Worm (Caenorhabditis elegans) whole organism, L4 larva: ENCODE measurements around the gene idpp-9.
A peak's percentile ranks its signal among the peaks of the same experiment; 100 is the strongest.

ENCODE experiments used
- F10B5.3 ChIP-seq: sonication (generic microtip); optimal IDR thresholded peaks from 2 replicates; lab custom pipeline; 2016; ENCODE audit warnings: mild to moderate bottlenecking, missing genetic modification characterization, missing compliant biosample characterization
- F26F4.8 ChIP-seq: fragments of 200-800 bp; sonication (Bioruptor generic); conservative IDR thresholded peaks from 2 replicates; pipeline ENCODE4 v1.3.6; 2022; ENCODE audit warnings: missing genetic modification characterization, missing compliant biosample characterization
- F49E8.2 ChIP-seq: sonication (generic microtip); optimal IDR thresholded peaks from 2 replicates; lab custom pipeline; 2016; ENCODE audit warnings: missing compliant biosample characterization, mild to moderate bottlenecking, missing genetic modification characterization, borderline replicate concordance
- Y5F2A.4 ChIP-seq: fragments of 200-800 bp; sonication (Bioruptor generic); optimal IDR thresholded peaks from 2 replicates; lab custom pipeline; 2018; ENCODE audit warnings: mild to moderate bottlenecking, missing genetic modification characterization, missing compliant biosample characterization
- Y75B8A.6 ChIP-seq: fragments of 200-800 bp; sonication (Bioruptor generic); IDR thresholded peaks from 2 replicates; pipeline ENCODE4 v1.3.6; 2022; ENCODE audit warnings: missing genetic modification reagents, missing genetic modification characterization, missing compliant biosample characterization
- ZK546.5 ChIP-seq, 2 experiments: sonication (generic microtip); optimal IDR thresholded peaks; 2 replicates each; lab custom pipeline; 2017; ENCODE audit warnings: missing biosample characterization in 2 of 2, missing genetic modification characterization in 2 of 2
- aha-1 ChIP-seq: fragments of 150-350 bp; peaks from one replicate; lab custom pipeline; 2014; ENCODE audit warnings: missing biosample characterization, missing genetic modification characterization
- ama-1 ChIP-seq: fragments of 150-350 bp; optimal IDR thresholded peaks from 2 replicates; lab custom pipeline; 2014; ENCODE audit warnings: inconsistent platforms, mixed read lengths
- ceh-44 ChIP-seq: fragments of 200-800 bp; sonication (Bioruptor generic); IDR thresholded peaks from 2 replicates; pipeline ENCODE4 v1.3.6; 2022; ENCODE audit warnings: missing genetic modification reagents, missing genetic modification characterization, missing compliant biosample characterization
- ces-1 ChIP-seq: fragments of 150-350 bp; sonication (generic microtip); optimal IDR thresholded peaks from 4 replicates; lab custom pipeline; 2014; ENCODE audit warnings: missing biosample characterization, missing genetic modification reagents, missing genetic modification characterization
- daf-8 ChIP-seq: fragments of 200-800 bp; sonication (Bioruptor generic); IDR thresholded peaks from 2 replicates; pipeline ENCODE4 v1.3.6; 2022; ENCODE audit warnings: missing genetic modification characterization, missing compliant biosample characterization
- dpl-1 ChIP-seq: fragments of 150-350 bp; optimal IDR thresholded peaks from 2 replicates; lab custom pipeline; 2014; ENCODE audit warnings: missing biosample characterization, missing genetic modification reagents, missing genetic modification characterization
- hif-1 ChIP-seq, 2 experiments: sonication (generic microtip); optimal IDR thresholded peaks; 2 replicates each; lab custom pipeline; 2016 to 2017; ENCODE audit warnings: missing compliant biosample characterization in 2 of 2, missing genetic modification characterization in 2 of 2, missing genetic modification reagents in 2 of 2, missing genotype in 2 of 2, mild to moderate bottlenecking in 1 of 2
- hmg-1.1 ChIP-seq: fragments of 200-800 bp; sonication (Bioruptor generic); IDR thresholded peaks from 2 replicates; pipeline ENCODE4 v1.3.6; 2022; ENCODE audit warnings: missing genetic modification reagents, missing genetic modification characterization, missing compliant biosample characterization
- lin-13 ChIP-seq: fragments of 150-350 bp; optimal IDR thresholded peaks from 2 replicates; lab custom pipeline; 2014; ENCODE audit warnings: missing biosample characterization, missing genetic modification reagents, missing genetic modification characterization
- lin-38 ChIP-seq: fragments of 200-800 bp; sonication (Bioruptor generic); IDR thresholded peaks from 2 replicates; pipeline ENCODE4 v1.3.6; 2022; ENCODE audit warnings: missing genetic modification reagents, missing genetic modification characterization, missing compliant biosample characterization
- madf-9 ChIP-seq: fragments of 200-800 bp; sonication (Bioruptor generic); conservative IDR thresholded peaks from 2 replicates; pipeline ENCODE4 v1.3.6; 2022; ENCODE audit warnings: missing genetic modification reagents, missing genetic modification characterization, missing compliant biosample characterization
- mdl-1 ChIP-seq, 2 experiments: fragments of 150-350 bp in 1 of 2; sonication (generic microtip) in 1 of 2; optimal IDR thresholded peaks; 2 replicates each; lab custom pipeline; 2014 to 2017; ENCODE audit warnings: missing biosample characterization in 2 of 2, missing genetic modification characterization in 2 of 2
- mxl-2 ChIP-seq: fragments of 200-800 bp; sonication (Bioruptor generic); conservative IDR thresholded peaks from 2 replicates; pipeline ENCODE4 v1.3.6; 2022; ENCODE audit warnings: missing genetic modification reagents, missing genetic modification characterization, missing compliant biosample characterization
- mxl-3 ChIP-seq: fragments of 200-800 bp; sonication (Bioruptor generic); optimal IDR thresholded peaks from 2 replicates; lab custom pipeline; 2018; ENCODE audit warnings: mild to moderate bottlenecking, missing genetic modification characterization, missing compliant biosample characterization
- nhr-111 ChIP-seq: fragments of 200-800 bp; sonication (Bioruptor generic); optimal IDR thresholded peaks from 2 replicates; lab custom pipeline; 2018; ENCODE audit warnings: mild to moderate bottlenecking, missing genetic modification characterization, missing compliant biosample characterization
- nhr-28 ChIP-seq: fragments of 150-350 bp; optimal IDR thresholded peaks from 2 replicates; lab custom pipeline; 2014; ENCODE audit warnings: missing biosample characterization, missing genetic modification characterization
- nhr-41 ChIP-seq: fragments of 200-800 bp; sonication (Bioruptor generic); IDR thresholded peaks from 2 replicates; pipeline ENCODE4 v1.3.6; 2022; ENCODE audit warnings: missing genetic modification reagents, missing genetic modification characterization, missing compliant biosample characterization
- nhr-42 ChIP-seq: fragments of 200-800 bp; sonication (Bioruptor generic); IDR thresholded peaks from 2 replicates; pipeline ENCODE4 v1.3.6; 2022; ENCODE audit warnings: missing genetic modification characterization, missing compliant biosample characterization
- pqm-1 ChIP-seq: sonication (generic microtip); optimal IDR thresholded peaks from 2 replicates; lab custom pipeline; 2017; ENCODE audit warnings: missing biosample characterization, missing genetic modification characterization
- rbr-2 ChIP-seq: sonication (generic microtip); optimal IDR thresholded peaks from 2 replicates; lab custom pipeline; 2016; ENCODE audit warnings: missing genotype, missing genetic modification characterization, missing compliant biosample characterization
- set-16 ChIP-seq: fragments of 200-800 bp; sonication (Bioruptor generic); IDR thresholded peaks from 2 replicates; pipeline ENCODE4 v1.3.6; 2022; ENCODE audit warnings: missing genetic modification reagents, missing genetic modification characterization, missing compliant biosample characterization
- unc-39 ChIP-seq: sonication (generic microtip); optimal IDR thresholded peaks from 2 replicates; lab custom pipeline; 2017; ENCODE audit warnings: missing biosample characterization, missing genetic modification characterization
- unc-62 ChIP-seq, 3 experiments: fragments of 150-350 bp in 1 of 3; sonication (generic microtip); optimal IDR thresholded peaks in 2 of 3; peaks in 1 of 3; 1 replicate in 1 of 3; 2 replicates in 2 of 3; lab custom pipeline; 2014 to 2017; ENCODE audit warnings: missing biosample characterization in 3 of 3, missing genetic modification characterization in 3 of 3, missing genetic modification reagents in 3 of 3, missing genotype in 1 of 3
- zag-1 ChIP-seq: fragments of 150-350 bp; optimal IDR thresholded peaks from 2 replicates; lab custom pipeline; 2014; ENCODE audit warnings: missing biosample characterization, missing genetic modification characterization

idpp-9 gene

DNA sequence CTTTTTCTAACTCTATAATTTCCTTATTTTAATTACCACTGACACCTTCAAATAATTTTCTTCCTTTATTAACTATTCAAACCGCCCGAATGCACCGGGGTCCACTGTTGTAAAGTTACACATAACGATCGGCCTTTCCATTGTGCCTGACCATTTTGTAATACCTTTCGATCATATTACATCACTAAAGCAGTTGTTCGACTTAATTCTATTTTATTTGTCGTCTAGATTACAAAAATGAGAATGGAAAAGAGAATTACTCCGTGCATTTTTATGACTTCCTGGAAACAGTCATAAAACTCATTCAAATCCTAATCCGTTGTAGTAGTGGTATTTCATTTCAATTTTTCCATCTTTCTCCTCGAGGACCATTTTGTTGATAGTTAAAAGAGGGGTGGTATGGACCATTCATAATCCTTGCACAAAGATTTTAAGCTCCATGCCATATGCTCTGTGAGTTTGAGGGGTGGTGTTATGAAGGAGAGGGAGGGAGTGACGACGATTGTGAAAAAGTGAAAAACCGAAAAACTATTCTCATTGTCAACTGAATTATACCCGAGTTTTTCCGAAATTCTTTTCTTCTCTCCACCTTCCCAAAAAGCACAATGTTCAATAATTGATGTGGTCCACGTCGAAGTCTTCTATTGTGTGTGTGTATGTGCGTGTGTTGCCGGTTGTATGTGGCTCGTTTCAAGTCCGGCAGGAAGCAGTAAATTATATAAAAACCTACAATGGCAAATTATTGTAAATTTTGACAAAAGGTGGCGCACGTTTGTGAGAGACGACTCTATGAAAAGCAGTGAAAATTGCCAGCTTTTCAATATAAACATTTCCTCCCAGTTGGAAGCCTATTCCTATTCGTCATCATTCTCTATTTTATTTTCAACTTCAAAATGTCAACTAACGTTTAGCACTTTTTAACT is 17.1 kb downstream of the idpp-9 start:
- TF ChIP-seq F49E8.2 (tag; lab: Kevin White, UChicago) (no peak), aha-1 (tag; lab: Kevin White, UChicago) (peak; percentile 64), unc-62 (GFP tag; optimal IDR thresholded peaks at IDR 0.05 in 1 of 2; lab: Kevin White, UChicago) (peak in 1 of 2 experiments; percentile 95), unc-62 (tag; optimal IDR thresholded peaks at IDR 0.05; lab: Kevin White, UChicago) (no peak)

DNA sequence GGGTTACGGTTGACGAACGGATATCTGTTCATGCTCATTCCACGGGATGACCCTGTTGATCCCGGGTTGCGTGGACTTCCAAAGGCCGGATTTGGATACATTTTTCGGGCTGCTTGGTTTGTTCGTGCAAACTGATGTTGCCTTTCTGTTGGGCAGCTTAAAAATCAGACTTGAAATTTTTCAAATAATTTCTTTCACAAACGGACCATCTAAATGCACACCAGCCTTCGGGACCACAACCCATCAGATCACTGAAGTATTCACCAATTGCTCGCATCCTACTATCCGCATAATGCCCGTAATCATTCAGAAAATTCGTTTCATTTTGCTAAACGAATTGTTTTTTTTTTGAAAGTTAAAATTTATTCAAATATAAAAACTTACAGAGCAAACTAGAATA is 20.1 kb downstream of the idpp-9 start, which contains the start of gene F47F2.3:
TSS of gene F47F2.3 (minus strand) at position 101 of the 400 bp plus-strand sequence.
- TF ChIP-seq daf-8 (GFP tag; lab: Robert Waterston, UW) (no peak), madf-9 (GFP tag; lab: Robert Waterston, UW) (no peak), Y5F2A.4 (GFP tag; lab: Kevin White, UChicago) (no peak), Y75B8A.6 (no peak), pqm-1 (tag; lab: Kevin White, UChicago) (no peak)
- TF ChIP-seq, all 104 proteins: peak for 0

DNA sequence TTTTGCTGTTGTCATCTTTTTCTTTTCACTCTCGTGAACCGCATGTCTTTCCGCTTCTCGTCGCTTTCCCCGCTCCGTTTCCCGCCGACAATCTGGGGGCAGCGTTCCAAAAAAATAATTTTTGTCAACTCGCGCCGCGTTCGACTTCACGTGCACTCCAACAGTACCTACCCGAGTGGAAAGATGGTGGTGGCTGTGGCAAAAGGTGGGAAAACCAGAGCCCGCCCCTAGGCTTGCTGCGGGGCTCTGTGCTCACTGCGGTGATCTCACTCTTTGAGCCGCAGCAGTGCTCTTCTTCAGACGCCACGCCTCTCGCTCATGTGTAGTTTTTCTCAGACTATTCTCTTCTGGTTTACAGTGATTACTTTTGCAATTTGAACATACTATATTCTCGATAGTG is 28.1 kb downstream of the idpp-9 start:
- TF ChIP-seq daf-8 (GFP tag; lab: Robert Waterston, UW) (no peak), hmg-1.1 (no peak), ZK546.5 (tag; optimal IDR thresholded peaks at IDR 0.05; lab: Kevin White, UChicago) (no peak), set-16 (GFP tag; lab: Robert Waterston, UW) (peak; percentile 79), zag-1 (tag; lab: Kevin White, UChicago) (no peak)

DNA sequence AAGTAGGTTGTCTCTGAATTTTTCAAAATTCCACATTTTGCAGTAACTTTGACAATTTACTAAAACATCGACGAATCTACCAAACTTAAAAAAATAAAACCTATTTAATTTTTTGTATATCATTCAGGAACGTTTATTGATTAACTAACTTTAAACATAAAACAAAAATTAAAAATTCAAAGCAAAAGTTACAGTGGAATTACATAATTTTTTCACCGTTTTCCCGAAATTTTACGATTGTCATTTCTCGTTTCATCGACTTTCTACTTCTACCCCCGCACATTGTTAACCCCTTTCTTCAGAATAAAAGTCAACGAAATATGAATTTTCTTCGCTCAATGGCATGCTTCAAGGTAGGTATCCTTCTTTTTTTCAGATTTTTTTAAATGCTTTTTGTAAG is 37.4 kb downstream of the idpp-9 start, which contains the start of gene F47F2.1:
TSS of gene F47F2.1 (plus strand) at position 301 of the 400 bp plus-strand sequence.
- no peak for TF ChIP-seq Y75B8A.6
- TF ChIP-seq nhr-42, result no peak
- no peak for TF ChIP-seq F10B5.3 (tag; lab: Kevin White, UChicago)
- TF ChIP-seq mxl-3, result no peak
- no peak for TF ChIP-seq mdl-1 (tag; optimal IDR thresholded peaks at IDR 0.05; lab: Kevin White, UChicago)

DNA sequence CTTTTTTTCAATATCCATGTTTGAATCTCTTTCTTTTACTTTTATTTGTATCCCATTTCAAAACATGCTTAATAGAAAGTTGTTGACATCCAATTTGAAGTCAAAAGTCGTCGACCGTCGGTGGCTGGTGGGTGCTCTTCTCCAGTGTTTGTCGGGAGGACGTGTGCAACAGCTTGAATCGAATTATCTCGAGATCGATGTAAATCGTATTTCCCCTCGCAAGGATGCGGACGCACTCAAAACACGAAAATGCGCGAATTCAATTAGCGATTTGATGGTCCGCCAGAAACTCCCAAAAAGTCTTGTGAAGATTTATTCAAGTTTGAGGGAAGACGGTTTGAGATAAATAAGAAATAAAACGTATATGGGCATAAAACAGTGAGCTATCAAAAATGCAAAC is 39.9 kb downstream of the idpp-9 start:
- peak; percentile 84 for TF ChIP-seq ces-1 (GFP tag; lab: Kevin White, UChicago)
- TF ChIP-seq Y5F2A.4 (GFP tag; lab: Kevin White, UChicago), result no peak
- TF ChIP-seq aha-1 (tag; lab: Kevin White, UChicago), result peak; percentile 45

DNA sequence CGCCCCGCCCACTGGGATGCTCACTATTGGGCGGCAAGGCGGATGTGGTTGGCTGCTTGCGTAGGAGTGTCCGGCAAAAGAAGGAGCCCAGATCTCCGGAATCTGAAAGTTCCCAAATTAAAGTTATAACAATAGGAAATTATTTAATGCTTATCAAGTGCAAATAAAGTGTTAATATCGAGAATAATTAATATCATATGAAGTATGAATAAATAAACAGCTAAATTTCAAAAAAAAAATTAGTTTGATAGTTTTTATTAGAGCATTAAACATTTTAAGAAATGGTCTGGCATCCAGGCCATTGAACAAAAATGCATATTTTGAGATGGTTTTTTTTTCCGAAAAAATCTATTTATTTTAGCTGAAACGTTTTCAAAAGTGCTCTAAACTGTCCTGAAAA is 42.2 kb downstream of the idpp-9 start, which contains the start of gene lim-4:
TSS of gene lim-4 (minus strand) at position 101 of the 400 bp plus-strand sequence.
- TF ChIP-seq zag-1 (tag; lab: Kevin White, UChicago) (no peak), dpl-1 (no peak), ceh-44 (GFP tag; lab: Robert Waterston, UW) (no peak), F26F4.8 (no peak), nhr-111 (GFP tag; lab: Kevin White, UChicago) (no peak), Y75B8A.6 (no peak), nhr-41 (GFP tag; lab: Robert Waterston, UW) (no peak), hif-1 (tag; optimal IDR thresholded peaks at IDR 0.05; lab: Kevin White, UChicago) (no peak), mxl-2 (GFP tag; lab: Robert Waterston, UW) (no peak), lin-13 (GFP tag; lab: Kevin White, UChicago) (no peak), nhr-28 (tag; lab: Kevin White, UChicago) (no peak), unc-39 (no peak), lin-38 (GFP tag; lab: Robert Waterston, UW) (no peak), rbr-2 (tag; lab: Kevin White, UChicago) (no peak), ama-1 (lab: Kevin White, UChicago) (no peak), nhr-42 (no peak)
- TF ChIP-seq, all 104 proteins: peak for 0
